In the genomic region with DNA sequence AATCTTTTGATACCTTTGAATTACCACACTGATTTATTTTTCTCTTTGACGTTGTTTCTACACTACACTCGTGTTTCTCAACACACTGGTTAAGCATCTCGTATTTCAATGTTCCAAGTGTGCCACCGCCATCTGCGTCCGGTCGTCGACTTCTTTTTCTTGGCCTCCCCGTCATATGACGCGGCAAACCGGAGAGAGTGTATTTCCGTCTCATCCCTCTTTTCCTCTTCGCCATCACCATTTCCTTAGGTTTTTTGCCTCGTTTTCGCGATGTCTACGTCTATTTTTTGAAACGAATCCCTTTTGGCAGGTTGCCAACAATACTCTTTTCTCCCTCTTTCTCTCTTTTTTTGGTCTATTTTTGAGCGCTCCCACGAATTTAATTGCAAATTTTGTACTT, we compare ENCODE assay signal across 8 worm cellular contexts.
A peak's percentile ranks its signal among the peaks of the same experiment; 100 is the strongest.
TF ChIP-seq lines count a peak whose summit lies in the region.

No protein-coding gene starts in this region.

TF ChIP-seq in whole organism, L1 larva, 84 proteins besides CTCF, POLR2A, EP300 and RAD21 (continues in another document):
- TF ChIP-seq alr-1 (tag; optimal IDR thresholded peaks at IDR 0.05; lab: Kevin White, UChicago; ENCODE audit: borderline replicate concordance) (no peak), skn-1 (tag; optimal IDR thresholded peaks at IDR 0.05; lab: Kevin White, UChicago) (no peak), jun-1 (tag; optimal IDR thresholded peaks at IDR 0.05; lab: Kevin White, UChicago) (no peak), ceh-8 (GFP tag; optimal IDR thresholded peaks at IDR 0.05; lab: Kevin White, UChicago) (peak; percentile 4), ztf-4 (tag; optimal IDR thresholded peaks at IDR 0.05; lab: Kevin White, UChicago) (peak; percentile 52), nhr-237 (tag; optimal IDR thresholded peaks at IDR 0.05; lab: Kevin White, UChicago) (no peak), mep-1 (tag; optimal IDR thresholded peaks at IDR 0.05; lab: Kevin White, UChicago) (peak; percentile 24), Y116A8C.19 (tag; optimal IDR thresholded peaks at IDR 0.05; lab: Kevin White, UChicago; ENCODE audit: borderline replicate concordance) (no peak), efl-1 (optimal IDR thresholded peaks at IDR 0.05; lab: Kevin White, UChicago) (peak; percentile 19 to 35), efl-1 (GFP tag; optimal IDR thresholded peaks at IDR 0.05 in 1 of 2; lab: Kevin White, UChicago) (peak in 1 of 2 experiments; percentile 83)

TF ChIP-seq in whole organism, L2 larva, 48 proteins besides CTCF, POLR2A, EP300 and RAD21 (continues in another document):
- peak; percentile 56 for TF ChIP-seq C34F6.9 (tag; optimal IDR thresholded peaks at IDR 0.05; lab: Kevin White, UChicago)
- no peak for TF ChIP-seq unc-39 (tag; optimal IDR thresholded peaks at IDR 0.05; lab: Kevin White, UChicago)
- no peak for TF ChIP-seq ztf-11 (tag; optimal IDR thresholded peaks at IDR 0.05; lab: Kevin White, UChicago)
- TF ChIP-seq ceh-16 (tag; optimal IDR thresholded peaks at IDR 0.05; lab: Kevin White, UChicago): no peak
- TF ChIP-seq crh-2 (tag; optimal IDR thresholded peaks at IDR 0.05; lab: Kevin White, UChicago): peak; percentile 66
- no peak for TF ChIP-seq nhr-12 (tag; optimal IDR thresholded peaks at IDR 0.05; lab: Kevin White, UChicago)
- TF ChIP-seq nhr-129 (tag; optimal IDR thresholded peaks at IDR 0.05; lab: Kevin White, UChicago): peak; percentile 92
- peak; percentile 80 for TF ChIP-seq sma-9 (GFP tag; optimal IDR thresholded peaks at IDR 0.05; lab: Kevin White, UChicago)
- TF ChIP-seq sma-9 (tag; optimal IDR thresholded peaks at IDR 0.05; lab: Kevin White, UChicago): no peak
- TF ChIP-seq lsy-2 (tag; optimal IDR thresholded peaks at IDR 0.05; lab: Kevin White, UChicago): peak in 1 of 2 experiments; percentile 57
- no peak for TF ChIP-seq ceh-82 (tag; optimal IDR thresholded peaks at IDR 0.05; lab: Kevin White, UChicago)

TF ChIP-seq in whole organism, L3 larva, 47 proteins besides CTCF, POLR2A, EP300 and RAD21:
- TF ChIP-seq elt-2 (tag; optimal IDR thresholded peaks at IDR 0.05; lab: Kevin White, UChicago) (peak; percentile 39), mml-1 (tag; optimal IDR thresholded peaks at IDR 0.05; lab: Kevin White, UChicago) (no peak), nfya-1 (tag; optimal IDR thresholded peaks at IDR 0.05; lab: Kevin White, UChicago; ENCODE audit: insufficient read depth) (peak; percentile 64), elt-1 (tag; optimal IDR thresholded peaks at IDR 0.05; lab: Kevin White, UChicago) (peak; percentile 42), ZK546.5 (tag; optimal IDR thresholded peaks at IDR 0.05; lab: Kevin White, UChicago) (no peak), pha-4 (tag; optimal IDR thresholded peaks at IDR 0.05; lab: Kevin White, UChicago) (no peak), unc-62 (GFP tag; optimal IDR thresholded peaks at IDR 0.05; lab: Kevin White, UChicago) (peak; percentile 40), egl-5 (tag; optimal IDR thresholded peaks at IDR 0.05; lab: Kevin White, UChicago) (no peak), lin-39 (tag; optimal IDR thresholded peaks at IDR 0.05; lab: Kevin White, UChicago) (peak; percentile 75), nhr-12 (tag; optimal IDR thresholded peaks at IDR 0.05; lab: Kevin White, UChicago) (no peak), tbx-2 (tag; optimal IDR thresholded peaks at IDR 0.05; lab: Kevin White, UChicago) (peak; percentile 26)

TF ChIP-seq in whole organism, L4 larva, 104 proteins besides CTCF, POLR2A, EP300 and RAD21 (continues in another document):
- TF ChIP-seq nhr-28 (tag; optimal IDR thresholded peaks at IDR 0.05; lab: Kevin White, UChicago) (peak; percentile 8), nhr-11 (tag; optimal IDR thresholded peaks at IDR 0.05; lab: Kevin White, UChicago) (peak; percentile 40), hlh-11 (tag; optimal IDR thresholded peaks at IDR 0.05; lab: Kevin White, UChicago) (peak; percentile 57), F49E8.2 (tag; optimal IDR thresholded peaks at IDR 0.05; lab: Kevin White, UChicago; ENCODE audit: borderline replicate concordance) (no peak), ztf-7 (tag; optimal IDR thresholded peaks at IDR 0.05; lab: Kevin White, UChicago) (peak; percentile 70), hif-1 (tag; optimal IDR thresholded peaks at IDR 0.05; lab: Kevin White, UChicago) (peak in 1 of 2 experiments; percentile 27), madf-9 (GFP tag; conservative IDR thresholded peaks at IDR 0.05; lab: Robert Waterston, UW) (0 out of 2 replicates have a peak, but pooled peaks have one; percentile 46), ama-1 (optimal IDR thresholded peaks at IDR 0.05; lab: Kevin White, UChicago) (no peak), pqm-1 (tag; optimal IDR thresholded peaks at IDR 0.05; lab: Kevin White, UChicago) (no peak)

TF ChIP-seq in whole organism, early embryonic, 17 proteins besides CTCF, POLR2A, EP300 and RAD21:
- TF ChIP-seq pes-1 (GFP tag; IDR thresholded peaks at IDR 0.05; lab: Robert Waterston, UW): no peak
- TF ChIP-seq ceh-13 (GFP tag; optimal IDR thresholded peaks at IDR 0.05; lab: Kevin White, UChicago): no peak
- TF ChIP-seq ceh-36 (tag; optimal IDR thresholded peaks at IDR 0.05; lab: Kevin White, UChicago): peak; percentile 40

TF ChIP-seq in whole organism, late embryonic, 69 proteins besides CTCF, POLR2A, EP300 and RAD21 (continues in another document):
- TF ChIP-seq eyg-1 (tag; optimal IDR thresholded peaks at IDR 0.05; lab: Kevin White, UChicago): peak; percentile 20
- no peak for TF ChIP-seq K09A11.1 (tag; optimal IDR thresholded peaks at IDR 0.05; lab: Kevin White, UChicago; ENCODE audit: insufficient read depth)
- peak; percentile 75 for TF ChIP-seq hlh-30 (tag; optimal IDR thresholded peaks at IDR 0.05; lab: Kevin White, UChicago; ENCODE audit: insufficient read depth)
- TF ChIP-seq dve-1 (tag; optimal IDR thresholded peaks at IDR 0.05; lab: Kevin White, UChicago): no peak
- TF ChIP-seq ceh-6 (GFP tag; optimal IDR thresholded peaks at IDR 0.05; lab: Kevin White, UChicago): no peak
- no peak for TF ChIP-seq pqm-1 (tag; optimal IDR thresholded peaks at IDR 0.05; lab: Kevin White, UChicago)
- TF ChIP-seq ceh-34 (tag; optimal IDR thresholded peaks at IDR 0.05; lab: Kevin White, UChicago): peak; percentile 96
- TF ChIP-seq tbx-2 (tag; optimal IDR thresholded peaks at IDR 0.05; lab: Kevin White, UChicago): peak; percentile 46
- no peak for TF ChIP-seq hlh-13 (GFP tag; optimal IDR thresholded peaks at IDR 0.05; lab: Kevin White, UChicago)
- TF ChIP-seq Y22D7AL.16 (tag; optimal IDR thresholded peaks at IDR 0.05; lab: Kevin White, UChicago): no peak
- no peak for TF ChIP-seq ceh-9 (tag; optimal IDR thresholded peaks at IDR 0.05; lab: Kevin White, UChicago)
- TF ChIP-seq F13H6.1 (tag; optimal IDR thresholded peaks at IDR 0.05; lab: Kevin White, UChicago): no peak
- no peak for TF ChIP-seq elt-2 (tag; optimal IDR thresholded peaks at IDR 0.05; lab: Kevin White, UChicago)
- peak; percentile 30 for TF ChIP-seq ceh-18 (tag; optimal IDR thresholded peaks at IDR 0.05; lab: Kevin White, UChicago)
- no peak for TF ChIP-seq elt-4 (tag; optimal IDR thresholded peaks at IDR 0.05; lab: Kevin White, UChicago)

TF ChIP-seq in whole organism, mixed stage, embryonic, 35 proteins besides CTCF, POLR2A, EP300 and RAD21 (continues in another document):
- no peak for TF ChIP-seq drap-1 (GFP tag; optimal IDR thresholded peaks at IDR 0.05; lab: Kevin White, UChicago)
- TF ChIP-seq cnd-1 (tag; optimal IDR thresholded peaks at IDR 0.05; lab: Kevin White, UChicago): peak; percentile 50
- no peak for TF ChIP-seq mab-5 (tag; optimal IDR thresholded peaks at IDR 0.05; lab: Kevin White, UChicago)
- peak; percentile 1 for TF ChIP-seq pha-4 (tag; optimal IDR thresholded peaks at IDR 0.05; lab: Kevin White, UChicago)
- TF ChIP-seq hlh-1 (tag; optimal IDR thresholded peaks at IDR 0.05; lab: Kevin White, UChicago): peak; percentile 72
- no peak for TF ChIP-seq bed-3 (GFP tag; optimal IDR thresholded peaks at IDR 0.05; lab: Kevin White, UChicago)
- TF ChIP-seq mls-2 (tag; optimal IDR thresholded peaks at IDR 0.05; lab: Kevin White, UChicago): no peak
- TF ChIP-seq tbx-8 (GFP tag; optimal IDR thresholded peaks at IDR 0.05; lab: Kevin White, UChicago): no peak
- TF ChIP-seq sem-2 (GFP tag; optimal IDR thresholded peaks at IDR 0.05; lab: Kevin White, UChicago): no peak
- TF ChIP-seq unc-39 (tag; optimal IDR thresholded peaks at IDR 0.05; lab: Kevin White, UChicago): no peak
- no peak for TF ChIP-seq sptf-1 (tag; optimal IDR thresholded peaks at IDR 0.05; lab: Kevin White, UChicago)
- no peak for TF ChIP-seq M03D4.4 (tag; optimal IDR thresholded peaks at IDR 0.05; lab: Kevin White, UChicago)
- TF ChIP-seq ceh-43 (GFP tag; optimal IDR thresholded peaks at IDR 0.05; lab: Kevin White, UChicago): no peak
- no peak for TF ChIP-seq lin-13 (tag; optimal IDR thresholded peaks at IDR 0.05; lab: Kevin White, UChicago)
- TF ChIP-seq nhr-2 (tag; optimal IDR thresholded peaks at IDR 0.05; lab: Kevin White, UChicago): peak; percentile 34
- TF ChIP-seq zip-8 (tag; optimal IDR thresholded peaks at IDR 0.05; lab: Kevin White, UChicago): no peak
- TF ChIP-seq ztf-11 (tag; optimal IDR thresholded peaks at IDR 0.05; lab: Kevin White, UChicago): no peak

TF ChIP-seq in whole organism, young adult, 124 proteins besides CTCF, POLR2A, EP300 and RAD21 (continues in another document):
- TF ChIP-seq lin-35 (GFP tag; optimal IDR thresholded peaks at IDR 0.05; lab: Kevin White, UChicago) (no peak), ceh-100 (GFP tag; IDR thresholded peaks at IDR 0.05; lab: Robert Waterston, UW) (no peak), hmg-20 (GFP tag; IDR thresholded peaks at IDR 0.05; lab: Robert Waterston, UW) (no peak), ekl-4 (GFP tag; IDR thresholded peaks at IDR 0.05; lab: Robert Waterston, UW) (no peak), B0336.3 (GFP tag; IDR thresholded peaks at IDR 0.05; lab: Robert Waterston, UW) (no peak), gei-17 (GFP tag; optimal IDR thresholded peaks at IDR 0.05; lab: Kevin White, UChicago) (no peak), somi-1 (GFP tag; optimal IDR thresholded peaks at IDR 0.05; lab: Kevin White, UChicago) (peak; percentile 22), repo-1 (tag; optimal IDR thresholded peaks at IDR 0.05; lab: Kevin White, UChicago) (no peak), snpc-4 (GFP tag; optimal IDR thresholded peaks at IDR 0.05; lab: Kevin White, UChicago) (no peak), snpc-4 (tag; optimal IDR thresholded peaks at IDR 0.05; lab: Kevin White, UChicago) (no peak), rec-8 (tag; optimal IDR thresholded peaks at IDR 0.05; lab: Kevin White, UChicago) (no peak), lsl-1 (GFP tag; optimal IDR thresholded peaks at IDR 0.05; lab: Kevin White, UChicago) (no peak), hmg-1.2 (GFP tag; IDR thresholded peaks at IDR 0.05; lab: Robert Waterston, UW) (peak; percentile 3; the same call in 1 of the 2 replicates), mxl-1 (tag; optimal IDR thresholded peaks at IDR 0.05; lab: Kevin White, UChicago) (no peak), ccch-3 (GFP tag; optimal IDR thresholded peaks at IDR 0.05; lab: Kevin White, UChicago) (no peak), B0261.1 (tag; optimal IDR thresholded peaks at IDR 0.05; lab: Kevin White, UChicago) (no peak), ceh-27 (GFP tag; optimal IDR thresholded peaks at IDR 0.05; lab: Kevin White, UChicago) (peak; percentile 0), ceh-58 (GFP tag; IDR thresholded peaks at IDR 0.05; lab: Robert Waterston, UW) (no peak), akir-1 (GFP tag; optimal IDR thresholded peaks at IDR 0.05; lab: Kevin White, UChicago) (no peak), die-1 (tag; optimal IDR thresholded peaks at IDR 0.05; lab: Kevin White, UChicago) (no peak)
